Fruit fly (Drosophila melanogaster): ENCODE data around the gene Arl1.

DNA sequence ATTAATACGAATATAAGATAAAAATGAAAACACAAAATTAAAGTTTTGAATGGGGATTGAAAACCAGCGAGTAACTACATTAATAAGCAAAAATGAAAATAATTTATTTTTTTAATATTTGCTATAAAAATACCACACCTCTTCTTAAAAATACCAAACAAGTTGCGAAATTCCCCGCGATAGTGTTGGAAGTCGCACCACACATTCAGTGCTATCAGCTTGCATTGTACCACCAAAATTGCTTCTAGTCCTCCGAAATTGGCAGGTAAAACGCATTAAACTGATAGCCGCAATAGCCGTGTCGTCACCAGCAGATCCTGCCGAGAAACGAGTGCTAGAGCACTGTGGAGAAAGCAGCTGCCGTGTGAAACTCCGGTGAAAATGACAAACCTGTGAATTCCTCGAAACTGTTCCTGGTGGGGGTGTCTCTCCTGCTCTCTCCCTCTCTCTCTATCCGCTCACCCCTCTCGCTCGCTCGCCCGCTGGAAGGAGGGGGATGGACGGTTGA is 5.2 kb downstream of the Arl1 start, which contains the start of gene Hip14:
- TF ChIP-seq hbn (GFP tag; IDR thresholded peaks at IDR 0.05; ENCODE audit: partially characterized antibody) (no peak), Awh (GFP tag; IDR thresholded peaks at IDR 0.05) (no peak), phol (tag; optimal IDR thresholded peaks at IDR 0.05) (peak; percentile 37), Atf6 (GFP tag; IDR thresholded peaks at IDR 0.05) (no peak), CG10366 (GFP tag; IDR thresholded peaks at IDR 0.05) (no peak), Usf (GFP tag; optimal IDR thresholded peaks at IDR 0.05) (no peak), CG11085 (GFP tag; IDR thresholded peaks at IDR 0.05) (no peak), tgo (GFP tag; IDR thresholded peaks at IDR 0.05) (no peak), wdn (GFP tag; IDR thresholded peaks at IDR 0.05) (no peak), ATbp (GFP tag; optimal IDR thresholded peaks at IDR 0.05) (no peak)
